Fruit fly (Drosophila melanogaster): ENCODE results near the gene Ptp61F.
A peak's percentile ranks its signal among the peaks of the same experiment; 100 is the strongest.

The Ptp61F gene

dm6 chr3L:1515820-1516540, 40.9 kb upstream of the Ptp61F start (continued):
- TF ChIP-seq pzg (GFP tag; optimal IDR thresholded peaks at IDR 0.05) (no peak), CG6854 (GFP tag; optimal IDR thresholded peaks at IDR 0.05) (no peak), kni (GFP tag; optimal IDR thresholded peaks at IDR 0.05) (peak; percentile 84), CG32532 (GFP tag; IDR thresholded peaks at IDR 0.05) (peak; percentile 56), bowl (GFP tag; IDR thresholded peaks at IDR 0.05) (no peak), ab (GFP tag; optimal IDR thresholded peaks at IDR 0.05) (no peak), tna (GFP tag; IDR thresholded peaks at IDR 0.05; ENCODE audit: partially characterized antibody) (no peak), Camta (GFP tag; optimal IDR thresholded peaks at IDR 0.05) (peak; percentile 60), zfh2 (GFP tag; optimal IDR thresholded peaks at IDR 0.05) (peak; percentile 59), ken (GFP tag; IDR thresholded peaks at IDR 0.05) (peak; percentile 56; the same call in 1 of the 3 replicates), Lpt (GFP tag; optimal IDR thresholded peaks at IDR 0.05) (no peak), CG17912 (GFP tag; optimal IDR thresholded peaks at IDR 0.05) (no peak), CG4854 (GFP tag; optimal IDR thresholded peaks at IDR 0.05) (peak; percentile 22), CG1832 (GFP tag; optimal IDR thresholded peaks at IDR 0.05) (no peak), sim (GFP tag; IDR thresholded peaks at IDR 0.05) (0 out of 2 replicates have a peak, but pooled peaks have one; percentile 6), CG11695 (GFP tag; IDR thresholded peaks at IDR 0.05) (peak; percentile 72), MBD-R2 (GFP tag; IDR thresholded peaks at IDR 0.05) (no peak), HLHmδ (GFP tag; optimal IDR thresholded peaks at IDR 0.05) (peak; percentile 21), gt (GFP tag; IDR thresholded peaks at IDR 0.05) (no peak), TFAM (GFP tag; optimal IDR thresholded peaks at IDR 0.05) (no peak), Dek (tag; optimal IDR thresholded peaks at IDR 0.05) (peak; percentile 47), CG4424 (GFP tag; optimal IDR thresholded peaks at IDR 0.05) (peak; percentile 74), Hr3 (GFP tag; optimal IDR thresholded peaks at IDR 0.05) (peak; percentile 65), Blimp-1 (GFP tag; optimal IDR thresholded peaks at IDR 0.05) (peak; percentile 78), Side (GFP tag; optimal IDR thresholded peaks at IDR 0.05) (peak; percentile 4), gcm2 (GFP tag; optimal IDR thresholded peaks at IDR 0.05) (peak; percentile 28), CG6765 (GFP tag; optimal IDR thresholded peaks at IDR 0.05) (no peak), klu (GFP tag; IDR thresholded peaks at IDR 0.05) (peak; percentile 19; the same call in 1 of the 2 replicates), fd102C (GFP tag; optimal IDR thresholded peaks at IDR 0.05) (no peak), psq (GFP tag; optimal IDR thresholded peaks at IDR 0.05) (peak; percentile 24), Dad (GFP tag; optimal IDR thresholded peaks at IDR 0.05) (peak; percentile 60), Asciz (GFP tag; optimal IDR thresholded peaks at IDR 0.05) (peak; percentile 76), nmo (GFP tag; optimal IDR thresholded peaks at IDR 0.05) (peak; percentile 85), CG2120 (GFP tag; optimal IDR thresholded peaks at IDR 0.05) (peak; percentile 64), CG4730 (GFP tag; IDR thresholded peaks at IDR 0.05) (peak; percentile 41), zen2 (GFP tag; IDR thresholded peaks at IDR 0.05; ENCODE audit: partially characterized antibody) (no peak), Ssrp (tag; optimal IDR thresholded peaks at IDR 0.05) (peak; percentile 81), Dref (GFP tag; IDR thresholded peaks at IDR 0.05) (no peak), CG8359 (GFP tag; optimal IDR thresholded peaks at IDR 0.05; ENCODE audit: borderline replicate concordance) (peak; percentile 64), insv (GFP tag; optimal IDR thresholded peaks at IDR 0.05) (peak in 1 of 2 experiments; percentile 24), btn (GFP tag; optimal IDR thresholded peaks at IDR 0.05) (peak; percentile 66), CG8089 (GFP tag; optimal IDR thresholded peaks at IDR 0.05) (peak; percentile 74), CG14441 (GFP tag; IDR thresholded peaks at IDR 0.05) (no peak; the same call in 1 of the 2 replicates), oc (tag; optimal IDR thresholded peaks at IDR 0.05) (peak; percentile 77), ase (GFP tag; IDR thresholded peaks at IDR 0.05) (0 out of 3 replicates have a peak, but pooled peaks have one; percentile 5), vnd (GFP tag; IDR thresholded peaks at IDR 0.05; ENCODE audit: partially characterized antibody) (no peak), NFAT (GFP tag; IDR thresholded peaks at IDR 0.05) (0 out of 2 replicates have a peak, but pooled peaks have one; percentile 8), CG12299 (tag; optimal IDR thresholded peaks at IDR 0.05) (peak; percentile 56), sob (GFP tag; IDR thresholded peaks at IDR 0.05) (peak; percentile 50; the same call in 1 of the 2 replicates)

Measured in whole organism, embryonic.